Worm (Caenorhabditis elegans): ENCODE results near the gene C06E4.8.

The C06E4.8 gene

DNA sequence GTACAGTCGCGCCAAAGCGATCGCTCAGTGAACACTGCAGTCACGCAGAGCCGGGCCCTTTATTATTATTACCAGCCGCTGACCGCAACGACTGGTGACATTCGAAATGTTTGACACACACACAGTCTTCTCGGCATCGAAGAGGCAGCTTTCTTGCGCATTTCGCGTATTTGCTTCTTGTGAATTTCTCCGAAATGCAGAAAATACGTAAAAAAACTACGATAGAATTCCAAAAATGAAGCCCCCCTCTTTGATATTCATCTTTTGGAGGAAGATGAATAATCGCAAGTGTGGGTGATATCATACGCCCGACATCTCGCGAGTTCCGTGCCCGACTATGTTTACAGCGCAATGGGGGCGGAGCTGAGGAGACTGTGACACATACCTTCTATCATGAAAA is 32.4 kb downstream of the C06E4.8 start (continued):
- TF ChIP-seq athp-1 (tag; optimal IDR thresholded peaks at IDR 0.05) (no peak), F57A8.1 (GFP tag; optimal IDR thresholded peaks at IDR 0.05) (no peak), egl-44 (GFP tag; IDR thresholded peaks at IDR 0.05) (no peak), ekl-4 (GFP tag; IDR thresholded peaks at IDR 0.05) (0 out of 2 replicates have a peak, but pooled peaks have one; percentile 27), ceh-79 (tag; optimal IDR thresholded peaks at IDR 0.05) (no peak), lin-26 (GFP tag; IDR thresholded peaks at IDR 0.05) (no peak), mxl-1 (tag; optimal IDR thresholded peaks at IDR 0.05) (no peak), xnd-1 (tag; optimal IDR thresholded peaks at IDR 0.05) (no peak), pha-4 (tag; optimal IDR thresholded peaks at IDR 0.05) (no peak), mel-28 (tag; optimal IDR thresholded peaks at IDR 0.05; ENCODE audit: borderline replicate concordance) (no peak), lin-40 (tag; optimal IDR thresholded peaks at IDR 0.05) (no peak), lsy-27 (tag; optimal IDR thresholded peaks at IDR 0.05; ENCODE audit: borderline replicate concordance, insufficient read depth) (no peak), Y53F4B.3 (GFP tag; IDR thresholded peaks at IDR 0.05) (no peak), attf-5 (GFP tag; optimal IDR thresholded peaks at IDR 0.05) (no peak), akir-1 (GFP tag; optimal IDR thresholded peaks at IDR 0.05) (no peak), F49E8.2 (tag; optimal IDR thresholded peaks at IDR 0.05; ENCODE audit: insufficient read depth) (peak; percentile 62), die-1 (tag; optimal IDR thresholded peaks at IDR 0.05) (no peak), cebp-2 (GFP tag; IDR thresholded peaks at IDR 0.05) (no peak), egl-18 (GFP tag; IDR thresholded peaks at IDR 0.05) (no peak), K11D2.4 (GFP tag; IDR thresholded peaks at IDR 0.05) (no peak), lin-54 (GFP tag; optimal IDR thresholded peaks at IDR 0.05) (no peak), dox-1 (GFP tag; IDR thresholded peaks at IDR 0.05) (peak; percentile 53; the same call in 1 of the 2 replicates), let-607 (tag; optimal IDR thresholded peaks at IDR 0.05) (no peak), ztf-22 (GFP tag; optimal IDR thresholded peaks at IDR 0.05) (no peak), ceh-40 (GFP tag; IDR thresholded peaks at IDR 0.05) (no peak), gei-17 (GFP tag; optimal IDR thresholded peaks at IDR 0.05) (no peak), madf-8 (GFP tag; conservative IDR thresholded peaks at IDR 0.05) (0 out of 2 replicates have a peak, but pooled peaks have one; percentile 28), hsf-1 (GFP tag; IDR thresholded peaks at IDR 0.05) (0 out of 2 replicates have a peak, but pooled peaks have one; percentile 37), Y67H2A.10 (GFP tag; conservative IDR thresholded peaks at IDR 0.05) (no peak), ztf-25 (GFP tag; IDR thresholded peaks at IDR 0.05) (no peak)

- TF ChIP-seq repo-1 (tag; optimal IDR thresholded peaks at IDR 0.05) (no peak), mcd-1 (GFP tag; IDR thresholded peaks at IDR 0.05) (no peak), ceh-27 (GFP tag; optimal IDR thresholded peaks at IDR 0.05) (no peak), ccch-3 (GFP tag; optimal IDR thresholded peaks at IDR 0.05) (no peak), T07F8.4 (tag; optimal IDR thresholded peaks at IDR 0.05) (no peak), C06A6.2 (GFP tag; conservative IDR thresholded peaks at IDR 0.05) (no peak), F10E7.11 (tag; optimal IDR thresholded peaks at IDR 0.05) (no peak), nhr-90 (tag; optimal IDR thresholded peaks at IDR 0.05) (no peak), bed-1 (GFP tag; IDR thresholded peaks at IDR 0.05) (no peak), dpl-1 (GFP tag; optimal IDR thresholded peaks at IDR 0.05) (no peak), aptf-3 (GFP tag; IDR thresholded peaks at IDR 0.05) (no peak), snpc-1.1 (tag; optimal IDR thresholded peaks at IDR 0.05; ENCODE audit: insufficient read depth) (no peak), F22D6.2 (tag; optimal IDR thresholded peaks at IDR 0.05) (no peak), ztf-25 (GFP tag; IDR thresholded peaks at IDR 0.05) (no peak), sdz-38 (tag; optimal IDR thresholded peaks at IDR 0.05) (no peak), lir-1 (GFP tag; conservative IDR thresholded peaks at IDR 0.05) (no peak), ceh-58 (GFP tag; IDR thresholded peaks at IDR 0.05) (no peak), ztf-26 (tag; optimal IDR thresholded peaks at IDR 0.05) (no peak)
These were observed 35.5 kb downstream of the C06E4.8 start, which contains the start of gene D2024.18 for ce11 chrIV:7250158-7250557. TSS of gene D2024.18 (plus strand) at chrIV:7250458.

All from whole organism, young adult.